Fruit fly (Drosophila melanogaster) whole organism, adult: ENCODE data around the gene CG6418.

ENCODE experiments used
- CG11617 ChIP-seq: fragments of 200-800 bp; sonication (Bioruptor generic); optimal IDR thresholded peaks from 2 replicates; lab custom pipeline; 2017; ENCODE audit warnings: mild to moderate bottlenecking, missing biosample characterization, missing genetic modification reagents, missing genetic modification characterization
- CG12768 ChIP-seq: fragments of 200-800 bp; sonication (Bioruptor generic); optimal IDR thresholded peaks from 2 replicates; lab custom pipeline; 2017; ENCODE audit warnings: missing biosample characterization, missing genetic modification characterization, mild to moderate bottlenecking, moderate library complexity, missing genetic modification reagents
- CG14711 ChIP-seq: fragments of 200-800 bp; sonication (Bioruptor generic); optimal IDR thresholded peaks from 2 replicates; lab custom pipeline; 2018; ENCODE audit warnings: missing biosample characterization, mild to moderate bottlenecking, missing genetic modification characterization, moderate library complexity
- CG1620 ChIP-seq: fragments of 200-800 bp; sonication (Bioruptor generic); optimal IDR thresholded peaks from 2 replicates; lab custom pipeline; 2016; ENCODE audit warnings: missing biosample characterization, missing genetic modification characterization
- CG33017 ChIP-seq: fragments of 200-800 bp; sonication (Bioruptor generic); optimal IDR thresholded peaks from 2 replicates; lab custom pipeline; 2018; ENCODE audit warnings: missing biosample characterization, mild to moderate bottlenecking, missing genetic modification characterization, moderate library complexity
- CG5204 ChIP-seq: fragments of 200-800 bp; sonication (Bioruptor generic); optimal IDR thresholded peaks from 2 replicates; lab custom pipeline; 2016; ENCODE audit warnings: missing biosample characterization, missing genetic modification characterization
- CG7045 ChIP-seq: fragments of 200-800 bp; sonication (Bioruptor generic); optimal IDR thresholded peaks from 2 replicates; lab custom pipeline; 2017; ENCODE audit warnings: missing biosample characterization, mild to moderate bottlenecking, missing genetic modification characterization
- CG7101 ChIP-seq: fragments of 200-800 bp; sonication (Bioruptor generic); optimal IDR thresholded peaks from 2 replicates; lab custom pipeline; 2018; ENCODE audit warnings: missing biosample characterization, mild to moderate bottlenecking, missing genetic modification characterization, moderate library complexity
- Clk ChIP-seq: fragments of 200-800 bp; sonication (Bioruptor generic); optimal IDR thresholded peaks from 2 replicates; lab custom pipeline; 2017; ENCODE audit warnings: missing biosample characterization, missing genetic modification characterization
- Crg-1 ChIP-seq: fragments of 200-800 bp; sonication (Bioruptor generic); optimal IDR thresholded peaks from 2 replicates; lab custom pipeline; 2016; ENCODE audit warnings: missing biosample characterization, missing genetic modification characterization
- Hr96 ChIP-seq: fragments of 200-800 bp; sonication (Bioruptor generic); optimal IDR thresholded peaks from 2 replicates; lab custom pipeline; 2016; ENCODE audit warnings: missing biosample characterization, missing genetic modification characterization
- Mnt ChIP-seq: fragments of 200-800 bp; sonication (Bioruptor generic); optimal IDR thresholded peaks from 2 replicates; lab custom pipeline; 2016; ENCODE audit warnings: missing biosample characterization, mild to moderate bottlenecking, missing genetic modification characterization
- bab1 ChIP-seq: fragments of 200-800 bp; sonication (Bioruptor generic); optimal IDR thresholded peaks from 3 replicates; lab custom pipeline; 2019; ENCODE audit warnings: missing biosample characterization, mild to moderate bottlenecking, missing genetic modification characterization, moderate library complexity
- cic ChIP-seq: fragments of 200-800 bp; sonication (Bioruptor generic); optimal IDR thresholded peaks from 2 replicates; lab custom pipeline; 2017; ENCODE audit warnings: missing biosample characterization, mild to moderate bottlenecking, missing genetic modification characterization, moderate library complexity
- cnc ChIP-seq, 2 experiments: fragments of >200 bp; optimal IDR thresholded peaks; 2 replicates each; lab custom pipeline; 2017
- kay ChIP-seq: fragments of 200-800 bp; sonication (Bioruptor generic); peaks from one replicate; lab custom pipeline; 2016; ENCODE audit warnings: missing biosample characterization, missing genetic modification characterization, borderline replicate concordance
- ovo ChIP-seq: fragments of 200-800 bp; sonication (Bioruptor generic); optimal IDR thresholded peaks from 2 replicates; lab custom pipeline; 2016; ENCODE audit warnings: missing biosample characterization, missing genetic modification characterization
- pad ChIP-seq: fragments of 200-800 bp; sonication (Bioruptor generic); optimal IDR thresholded peaks from 3 replicates; lab custom pipeline; 2017; ENCODE audit warnings: missing biosample characterization, missing genetic modification characterization, mild to moderate bottlenecking, moderate library complexity, missing genetic modification reagents
- tj ChIP-seq: fragments of 200-800 bp; sonication (Bioruptor generic); optimal IDR thresholded peaks from 3 replicates; lab custom pipeline; 2017; ENCODE audit warnings: missing biosample characterization, mild to moderate bottlenecking, missing genetic modification characterization, moderate library complexity
- toe ChIP-seq: fragments of 200-800 bp; sonication (Bioruptor generic); optimal IDR thresholded peaks from 2 replicates; lab custom pipeline; 2016; ENCODE audit warnings: missing biosample characterization, missing genetic modification characterization

CG6418 gene

dm6 chr3L:10861657-10862543 lies 16.9 kb downstream of the CG6418 start:
- TF ChIP-seq toe (GFP tag; lab: Kevin White, UChicago) = no peak
- no peak for TF ChIP-seq CG12768 (GFP tag; lab: Kevin White, UChicago)
- no peak for TF ChIP-seq CG5204 (GFP tag; lab: Kevin White, UChicago)
- no peak for TF ChIP-seq Mnt (GFP tag; lab: Kevin White, UChicago)
- no peak for TF ChIP-seq tj

- TF ChIP-seq CG7045 (no peak), CG1620 (GFP tag; lab: Kevin White, UChicago) (no peak), CG33017 (tag; lab: Kevin White, UChicago) (no peak), CG5204 (GFP tag; lab: Kevin White, UChicago) (no peak), CG11617 (GFP tag; lab: Kevin White, UChicago) (no peak)
Observed at dm6 chr3L:10860042-10860643, 18.7 kb downstream of the CG6418 start.

dm6 chr3L:10858569-10858968 lies 20.3 kb downstream of the CG6418 start:
- TF ChIP-seq cic = no peak
- no peak for TF ChIP-seq CG12768 (GFP tag; lab: Kevin White, UChicago)
- TF ChIP-seq toe (GFP tag; lab: Kevin White, UChicago) = no peak
- TF ChIP-seq CG33017 (tag; lab: Kevin White, UChicago) = no peak
- TF ChIP-seq Mnt (GFP tag; lab: Kevin White, UChicago) = no peak
- no peak for TF ChIP-seq tj
- TF ChIP-seq CG7045 = no peak
- TF ChIP-seq CG5204 (GFP tag; lab: Kevin White, UChicago) = no peak
- TF ChIP-seq CG11617 (GFP tag; lab: Kevin White, UChicago) = no peak
- no peak for TF ChIP-seq pad (GFP tag; lab: Kevin White, UChicago)

dm6 chr3L:10857515-10858023 lies 21.3 kb downstream of the CG6418 start:
- TF ChIP-seq kay (peak; percentile 69), CG11617 (GFP tag; lab: Kevin White, UChicago) (no peak), ovo (GFP tag; lab: Kevin White, UChicago) (no peak), pad (GFP tag; lab: Kevin White, UChicago) (peak; percentile 82), CG33017 (tag; lab: Kevin White, UChicago) (peak; percentile 55), toe (GFP tag; lab: Kevin White, UChicago) (peak; percentile 5), CG12768 (GFP tag; lab: Kevin White, UChicago) (peak; percentile 64), CG14711 (peak; percentile 20), CG5204 (GFP tag; lab: Kevin White, UChicago) (no peak), Hr96 (GFP tag; lab: Kevin White, UChicago) (peak; percentile 54), cnc (optimal IDR thresholded peaks at IDR 0.05; lab: Kevin White, UChicago) (no peak), CG7101 (peak; percentile 39), CG1620 (GFP tag; lab: Kevin White, UChicago) (no peak), Mnt (GFP tag; lab: Kevin White, UChicago) (peak; percentile 51), Crg-1 (no peak), bab1 (GFP tag; lab: Kevin White, UChicago) (no peak), tj (peak; percentile 11), CG7045 (no peak), Clk (GFP tag; lab: Kevin White, UChicago) (no peak), cic (peak; percentile 73)

dm6 chr3L:10856534-10857030 lies 22.3 kb downstream of the CG6418 start:
- no peak for TF ChIP-seq CG14711
- peak; percentile 28 for TF ChIP-seq Hr96 (GFP tag; lab: Kevin White, UChicago)
- peak; percentile 78 for TF ChIP-seq pad (GFP tag; lab: Kevin White, UChicago)
- no peak for TF ChIP-seq CG11617 (GFP tag; lab: Kevin White, UChicago)
- no peak for TF ChIP-seq Clk (GFP tag; lab: Kevin White, UChicago)
- TF ChIP-seq Mnt (GFP tag; lab: Kevin White, UChicago) = peak; percentile 19
- TF ChIP-seq Crg-1 = no peak
- TF ChIP-seq cic = peak; percentile 57
- peak; percentile 13 for TF ChIP-seq toe (GFP tag; lab: Kevin White, UChicago)
- no peak for TF ChIP-seq bab1 (GFP tag; lab: Kevin White, UChicago)
- peak; percentile 37 for TF ChIP-seq tj
- TF ChIP-seq kay = no peak
- no peak for TF ChIP-seq cnc (optimal IDR thresholded peaks at IDR 0.05; lab: Kevin White, UChicago)
- no peak for TF ChIP-seq CG7101
- TF ChIP-seq CG12768 (GFP tag; lab: Kevin White, UChicago) = peak; percentile 61
- no peak for TF ChIP-seq CG5204 (GFP tag; lab: Kevin White, UChicago)
- no peak for TF ChIP-seq ovo (GFP tag; lab: Kevin White, UChicago)
- TF ChIP-seq CG33017 (tag; lab: Kevin White, UChicago) = peak; percentile 1
- TF ChIP-seq CG1620 (GFP tag; lab: Kevin White, UChicago) = no peak
- TF ChIP-seq CG7045 = no peak
